Worm (Caenorhabditis elegans): ENCODE measurements around the gene rol-3.

DNA sequence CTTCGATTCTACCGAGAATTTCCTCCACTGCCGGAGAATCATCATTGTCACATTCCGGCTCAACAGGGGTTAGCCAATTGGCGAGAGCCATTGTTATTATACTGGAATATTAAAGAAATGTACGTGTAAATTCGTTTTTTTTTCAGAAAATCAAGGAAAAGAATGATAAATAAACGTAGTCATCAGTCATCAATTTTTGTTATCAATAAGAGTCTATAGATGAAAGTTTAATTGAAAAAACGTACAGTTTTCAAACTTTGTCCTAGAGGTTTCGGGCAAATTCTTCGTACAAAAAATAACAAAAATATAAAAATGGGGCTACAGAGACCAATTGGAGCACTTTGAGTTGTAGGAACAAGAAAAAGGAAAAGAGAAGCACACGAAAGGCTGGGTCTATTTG is 39.2 kb downstream of the rol-3 start, which contains the start of gene F20D6.11:
- TF ChIP-seq zag-1 (tag; optimal IDR thresholded peaks at IDR 0.05) (no peak), pag-3 (tag; optimal IDR thresholded peaks at IDR 0.05; ENCODE audit: borderline replicate concordance, insufficient read depth) (no peak)
